Fruit fly (Drosophila melanogaster) whole organism, embryonic: ENCODE measurements around the gene CG42716.

Experiments
- Abd-B ChIP-seq: fragments of 200-800 bp; sonication (Bioruptor generic); optimal IDR thresholded peaks from 2 replicates; lab custom pipeline; 2018; ENCODE audit warnings: missing biosample characterization, mild to moderate bottlenecking, missing genetic modification characterization, moderate library complexity
- Bdp1 ChIP-seq: fragments of 200-800 bp; sonication (Bioruptor generic); optimal IDR thresholded peaks from 3 replicates; lab custom pipeline; 2016; ENCODE audit warnings: missing biosample characterization, missing genetic modification characterization
- CG1024 ChIP-seq: fragments of 200-800 bp; sonication (Bioruptor generic); IDR thresholded peaks from 2 replicates; pipeline ENCODE4 v1.3.6; 2022; ENCODE audit warnings: missing biosample characterization, missing genetic modification characterization
- CG11093 ChIP-seq: fragments of 200-800 bp; sonication (Bioruptor generic); IDR thresholded peaks from 3 replicates; pipeline ENCODE4 v1.3.6; 2022; ENCODE audit warnings: missing biosample characterization, missing genetic modification characterization
- CG12104 ChIP-seq: fragments of 200-800 bp; sonication (Bioruptor generic); optimal IDR thresholded peaks from 3 replicates; lab custom pipeline; 2016; ENCODE audit warnings: missing biosample characterization, missing genetic modification characterization
- CG12236 ChIP-seq: fragments of 200-800 bp; sonication (Bioruptor generic); optimal IDR thresholded peaks from 2 replicates; lab custom pipeline; 2016; ENCODE audit warnings: missing biosample characterization, missing genetic modification characterization
- CG12744 ChIP-seq: fragments of 200-800 bp; sonication (Bioruptor generic); optimal IDR thresholded peaks from 2 replicates; lab custom pipeline; 2016; ENCODE audit warnings: missing biosample characterization, missing genetic modification characterization
- CG12769 ChIP-seq: fragments of 200-800 bp; sonication (Bioruptor generic); optimal IDR thresholded peaks from 2 replicates; lab custom pipeline; 2019; ENCODE audit warnings: missing biosample characterization, mild to moderate bottlenecking, missing genetic modification characterization, moderate library complexity
- CG15479 ChIP-seq: fragments of 200-800 bp; sonication (Bioruptor generic); optimal IDR thresholded peaks from 3 replicates; lab custom pipeline; 2019; ENCODE audit warnings: missing biosample characterization, mild to moderate bottlenecking, missing genetic modification characterization, moderate library complexity
- CG1602 ChIP-seq: fragments of 200-800 bp; sonication (Bioruptor generic); optimal IDR thresholded peaks from 3 replicates; lab custom pipeline; 2016; ENCODE audit warnings: missing biosample characterization, missing genetic modification characterization
- CG17802 ChIP-seq: fragments of 200-800 bp; sonication (Bioruptor generic); optimal IDR thresholded peaks from 2 replicates; lab custom pipeline; 2018; ENCODE audit warnings: missing biosample characterization, mild to moderate bottlenecking, missing genetic modification characterization, moderate library complexity
- CG18262 ChIP-seq: fragments of 200-800 bp; optimal IDR thresholded peaks from 3 replicates; lab custom pipeline; 2019; ENCODE audit warnings: missing biosample characterization, mild to moderate bottlenecking, missing genetic modification characterization, moderate library complexity
- CG1832 ChIP-seq: fragments of 200-800 bp; sonication (Bioruptor generic); optimal IDR thresholded peaks from 2 replicates; lab custom pipeline; 2017; ENCODE audit warnings: missing biosample characterization, mild to moderate bottlenecking, missing genetic modification characterization, inconsistent platforms
- CG30020 ChIP-seq: fragments of 200-800 bp; optimal IDR thresholded peaks from 2 replicates; lab custom pipeline; 2019; ENCODE audit warnings: missing biosample characterization, mild to moderate bottlenecking, missing genetic modification characterization, moderate library complexity
- CG3726 ChIP-seq: fragments of 200-800 bp; sonication (Bioruptor generic); IDR thresholded peaks from 3 replicates; pipeline ENCODE4, ENCODE4 v1.3.6; 2022; ENCODE audit warnings: missing biosample characterization, missing genetic modification characterization
- CG42726 ChIP-seq: fragments of 200-800 bp; sonication (Bioruptor generic); IDR thresholded peaks from 2 replicates; pipeline ENCODE4 v1.3.6; 2022; ENCODE audit warnings: missing biosample characterization, missing genetic modification characterization; ENCODE audit not compliant: partially characterized antibody
- CG4360 ChIP-seq: fragments of 200-800 bp; sonication (Bioruptor generic); IDR thresholded peaks from 2 replicates; pipeline ENCODE4 v1.3.6; 2022; ENCODE audit warnings: missing biosample characterization, missing genetic modification characterization
- CG7271 ChIP-seq: fragments of 200-800 bp; sonication (Bioruptor generic); optimal IDR thresholded peaks from 2 replicates; lab custom pipeline; 2018; ENCODE audit warnings: missing biosample characterization, mild to moderate bottlenecking, missing genetic modification characterization, moderate library complexity
- CG7963 ChIP-seq: fragments of 200-800 bp; sonication (Bioruptor generic); IDR thresholded peaks from 3 replicates; pipeline ENCODE4 v1.3.6; 2022; ENCODE audit warnings: missing biosample characterization, missing genetic modification characterization; ENCODE audit not compliant: partially characterized antibody
- CG8089 ChIP-seq: fragments of 200-800 bp; sonication (Bioruptor generic); optimal IDR thresholded peaks from 3 replicates; lab custom pipeline; 2016; ENCODE audit warnings: missing biosample characterization, missing genetic modification characterization
- D19A ChIP-seq: fragments of 200-800 bp; optimal IDR thresholded peaks from 3 replicates; lab custom pipeline; 2019; ENCODE audit warnings: missing biosample characterization, mild to moderate bottlenecking, missing genetic modification characterization, moderate library complexity
- Dref ChIP-seq: fragments of 200-800 bp; sonication (Bioruptor generic); IDR thresholded peaks from 2 replicates; pipeline ENCODE4 v1.3.6; 2022; ENCODE audit warnings: missing biosample characterization, missing genetic modification characterization
- Drgx ChIP-seq: fragments of 200-800 bp; sonication (Bioruptor generic); IDR thresholded peaks from 2 replicates; pipeline ENCODE4 v1.3.6; 2022; ENCODE audit warnings: missing biosample characterization, missing genetic modification characterization
- E2f1 ChIP-seq: fragments of 200-800 bp; sonication (Bioruptor generic); IDR thresholded peaks from 2 replicates; pipeline ENCODE4 v1.3.6; 2022; ENCODE audit warnings: missing biosample characterization, missing genetic modification characterization
- Elba2 ChIP-seq: fragments of 200-800 bp; sonication (Bioruptor generic); optimal IDR thresholded peaks from 3 replicates; lab custom pipeline; 2016; ENCODE audit warnings: missing biosample characterization, missing genetic modification characterization
- Ets65A ChIP-seq: fragments of 200-800 bp; sonication (Bioruptor generic); peaks from one replicate; lab custom pipeline; 2016; ENCODE audit warnings: missing biosample characterization, missing genetic modification characterization
- Gug ChIP-seq: fragments of 200-800 bp; sonication (Bioruptor generic); IDR thresholded peaks from 4 replicates; pipeline ENCODE4 v1.3.6; 2022; ENCODE audit warnings: missing biosample characterization, missing genetic modification characterization
- Hr78 ChIP-seq, 2 experiments: fragments of 200-800 bp in 1 of 2; fragments of >200 bp in 1 of 2; sonication (Bioruptor generic) in 1 of 2; optimal IDR thresholded peaks; 2 replicates each; lab custom pipeline; 2017 to 2019; ENCODE audit warnings: missing biosample characterization in 2 of 2, missing genetic modification characterization in 2 of 2, mild to moderate bottlenecking in 1 of 2, moderate library complexity in 1 of 2
- MTF-1 ChIP-seq: fragments of 200-800 bp; sonication (Bioruptor generic); optimal IDR thresholded peaks from 2 replicates; lab custom pipeline; 2018; ENCODE audit warnings: missing biosample characterization, mild to moderate bottlenecking, missing genetic modification characterization, borderline replicate concordance
- NC2β ChIP-seq: fragments of 200-800 bp; sonication (Bioruptor generic); optimal IDR thresholded peaks from 2 replicates; lab custom pipeline; 2016; ENCODE audit warnings: missing biosample characterization, missing genetic modification characterization
- TFAM ChIP-seq: fragments of 200-800 bp; sonication (Bioruptor generic); optimal IDR thresholded peaks from 2 replicates; lab custom pipeline; 2017; ENCODE audit warnings: missing biosample characterization, missing genetic modification characterization, inconsistent platforms
- aop ChIP-seq: fragments of 200-800 bp; sonication (Bioruptor generic); IDR thresholded peaks from 2 replicates; pipeline ENCODE4 v1.3.6; 2022; ENCODE audit warnings: missing biosample characterization, missing genetic modification characterization
- bbx ChIP-seq: fragments of 200-800 bp; sonication (Bioruptor generic); IDR thresholded peaks from 2 replicates; pipeline ENCODE4 v1.3.6; 2022; ENCODE audit warnings: missing biosample characterization, missing genetic modification characterization; ENCODE audit not compliant: partially characterized antibody
- br ChIP-seq: fragments of >200 bp; optimal IDR thresholded peaks from 2 replicates; lab custom pipeline; 2017
- croc ChIP-seq: fragments of 200-800 bp; sonication (Bioruptor generic); conservative IDR thresholded peaks from 3 replicates; pipeline ENCODE4 v1.3.6; 2022; ENCODE audit warnings: missing biosample characterization, missing genetic modification characterization
- dan ChIP-seq: fragments of 200-800 bp; sonication (Bioruptor generic); IDR thresholded peaks from 2 replicates; pipeline ENCODE4 v1.3.6; 2022; ENCODE audit warnings: missing biosample characterization, missing genetic modification characterization
- fru ChIP-seq: fragments of >200 bp; optimal IDR thresholded peaks from 2 replicates; lab custom pipeline; 2017
- fu2 ChIP-seq: fragments of 200-800 bp; sonication (Bioruptor generic); optimal IDR thresholded peaks from 2 replicates; lab custom pipeline; 2016; ENCODE audit warnings: missing biosample characterization, missing genetic modification characterization
- gfzf ChIP-seq: fragments of 200-800 bp; sonication (Bioruptor generic); optimal IDR thresholded peaks from 2 replicates; lab custom pipeline; 2016; ENCODE audit warnings: missing biosample characterization, mild to moderate bottlenecking, missing genetic modification characterization, moderate library complexity
- h ChIP-seq: fragments of >200 bp; optimal IDR thresholded peaks from 2 replicates; lab custom pipeline; 2017
- ind ChIP-seq: fragments of 200-800 bp; sonication (Bioruptor generic); optimal IDR thresholded peaks from 3 replicates; lab custom pipeline; 2016; ENCODE audit warnings: missing biosample characterization, missing genetic modification characterization
- klu ChIP-seq: fragments of 200-800 bp; sonication (Bioruptor generic); IDR thresholded peaks from 2 replicates; pipeline ENCODE4 v1.3.6; 2022; ENCODE audit warnings: missing biosample characterization, missing genetic modification characterization
- kni ChIP-seq: fragments of 200-800 bp; sonication (Bioruptor generic); optimal IDR thresholded peaks from 3 replicates; lab custom pipeline; 2017; ENCODE audit warnings: mild to moderate bottlenecking, missing biosample characterization, missing genetic modification reagents, missing genetic modification characterization
- lilli ChIP-seq: fragments of 200-800 bp; sonication (Bioruptor generic); optimal IDR thresholded peaks from 3 replicates; lab custom pipeline; 2016; ENCODE audit warnings: missing biosample characterization, missing genetic modification characterization
- nau ChIP-seq: fragments of 200-800 bp; sonication (Bioruptor generic); optimal IDR thresholded peaks from 3 replicates; lab custom pipeline; 2017; ENCODE audit warnings: missing biosample characterization, mild to moderate bottlenecking, missing genetic modification characterization, missing genetic modification reagents
- pb ChIP-seq: fragments of 200-800 bp; sonication (Bioruptor generic); optimal IDR thresholded peaks from 3 replicates; lab custom pipeline; 2016; ENCODE audit warnings: missing biosample characterization, missing genetic modification characterization
- pzg ChIP-seq: fragments of 200-800 bp; sonication (Bioruptor generic); optimal IDR thresholded peaks from 3 replicates; lab custom pipeline; 2018; ENCODE audit warnings: missing biosample characterization, mild to moderate bottlenecking, missing genetic modification characterization, moderate library complexity
- run ChIP-seq: fragments of 200-800 bp; sonication (Bioruptor generic); optimal IDR thresholded peaks from 3 replicates; lab custom pipeline; 2018; ENCODE audit warnings: missing biosample characterization, mild to moderate bottlenecking, missing genetic modification characterization
- seq ChIP-seq: fragments of 200-800 bp; sonication (Bioruptor generic); IDR thresholded peaks from 2 replicates; pipeline ENCODE4 v1.3.6; 2022; ENCODE audit warnings: missing biosample characterization, missing genetic modification characterization
- unpg ChIP-seq: fragments of 200-800 bp; sonication (Bioruptor generic); optimal IDR thresholded peaks from 3 replicates; lab custom pipeline; 2018; ENCODE audit warnings: missing biosample characterization, mild to moderate bottlenecking, missing genetic modification characterization, moderate library complexity
- vnd ChIP-seq: fragments of 200-800 bp; sonication (Bioruptor generic); IDR thresholded peaks from 3 replicates; pipeline ENCODE4 v1.3.6; 2022; ENCODE audit warnings: missing biosample characterization, missing genetic modification characterization; ENCODE audit not compliant: partially characterized antibody
- yki ChIP-seq: fragments of >200 bp; optimal IDR thresholded peaks from 3 replicates; lab custom pipeline; 2018

CG42716 gene

DNA sequence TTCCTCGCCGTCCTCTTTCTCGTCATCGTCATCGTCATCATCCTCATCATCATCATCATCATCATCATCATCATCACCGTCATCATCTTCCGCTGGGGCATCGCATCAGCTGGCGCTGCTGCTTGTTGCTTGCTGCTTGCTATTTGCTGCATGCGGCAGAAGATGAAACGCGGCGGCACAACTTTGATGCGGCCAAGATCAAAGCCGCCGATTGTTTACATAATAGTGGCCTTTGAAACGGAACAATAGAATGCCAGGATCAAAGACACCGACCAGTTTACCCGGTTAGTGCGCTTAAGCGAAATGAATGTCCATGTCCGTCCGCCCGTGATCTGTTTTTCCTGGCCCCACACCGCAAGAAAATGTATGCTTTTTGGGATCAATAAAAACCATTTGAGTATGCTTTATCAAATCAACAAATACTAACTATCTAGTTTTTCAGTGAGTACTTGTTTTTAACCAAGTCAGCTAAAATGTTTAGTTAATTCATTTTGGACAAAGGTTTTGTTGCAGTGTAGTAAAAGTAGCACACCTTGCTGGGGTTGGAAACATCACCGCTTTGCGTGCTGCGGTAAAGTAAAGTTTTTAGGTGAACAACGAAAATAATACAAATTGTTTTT lies 12.4 kb upstream of the CG42716 start (continued):
- no peak for TF ChIP-seq nau (GFP tag; lab: Kevin White, UChicago)
- no peak for TF ChIP-seq CG12104 (GFP tag; lab: Kevin White, UChicago)
- peak; percentile 76 for TF ChIP-seq CG18262 (tag; lab: Kevin White, UChicago)
- TF ChIP-seq Elba2 (GFP tag; lab: Kevin White, UChicago) = peak; percentile 32
- peak; percentile 65 for TF ChIP-seq unpg (GFP tag; lab: Kevin White, UChicago)
- TF ChIP-seq Hr78 (GFP tag; optimal IDR thresholded peaks at IDR 0.05; lab: Kevin White, UChicago) = no peak
- TF ChIP-seq fu2 = no peak
- TF ChIP-seq Drgx (GFP tag; lab: Robert Waterston, UW) = no peak
- TF ChIP-seq CG4360 (GFP tag; lab: Robert Waterston, UW) = no peak
- peak; percentile 65 for TF ChIP-seq D19A (tag; lab: Kevin White, UChicago)
- no peak for TF ChIP-seq CG42726 (GFP tag; lab: Robert Waterston, UW)
- TF ChIP-seq CG1602 (GFP tag; lab: Kevin White, UChicago) = peak; percentile 48
- no peak for TF ChIP-seq seq
- TF ChIP-seq Bdp1 (GFP tag; lab: Kevin White, UChicago) = peak; percentile 30
- no peak for TF ChIP-seq bbx (GFP tag; lab: Robert Waterston, UW)
- peak; percentile 42; the same call in 1 of the 2 replicates for TF ChIP-seq E2f1
- TF ChIP-seq croc (GFP tag; lab: Robert Waterston, UW) = no peak; the same call in 1 of the 3 replicates
- no peak for TF ChIP-seq CG11093
- no peak for TF ChIP-seq TFAM (GFP tag; lab: Kevin White, UChicago)
- TF ChIP-seq CG17802 (tag; lab: Kevin White, UChicago) = peak; percentile 9
- no peak for TF ChIP-seq run (tag; lab: Kevin White, UChicago)
- no peak for TF ChIP-seq CG1832 (GFP tag; lab: Kevin White, UChicago)
- peak; percentile 41 for TF ChIP-seq NC2β
- TF ChIP-seq CG7963 (GFP tag; lab: Robert Waterston, UW) = no peak
- TF ChIP-seq CG7271 (tag; lab: Kevin White, UChicago) = peak; percentile 4
- TF ChIP-seq CG8089 = peak; percentile 51
- TF ChIP-seq Dref (GFP tag; lab: Robert Waterston, UW) = no peak
- no peak for TF ChIP-seq Gug (GFP tag; lab: Robert Waterston, UW)
- 0 out of 3 replicates have a peak, but pooled peaks have one; percentile 8 for TF ChIP-seq CG3726
- no peak for TF ChIP-seq CG15479
- no peak for TF ChIP-seq h (lab: Kevin White, UChicago)
- peak; percentile 21 for TF ChIP-seq pb
- TF ChIP-seq klu (GFP tag; lab: Robert Waterston, UW) = no peak
- TF ChIP-seq dan (GFP tag; lab: Robert Waterston, UW) = peak; percentile 55; the same call in 1 of the 2 replicates
- TF ChIP-seq CG12769 (tag; lab: Kevin White, UChicago) = peak; percentile 17
- peak; percentile 39 for TF ChIP-seq kni (GFP tag; lab: Kevin White, UChicago)
- no peak for TF ChIP-seq fru (lab: Kevin White, UChicago)
- no peak for TF ChIP-seq pzg (GFP tag; lab: Kevin White, UChicago)
- TF ChIP-seq CG30020 (tag; lab: Kevin White, UChicago) = no peak
- TF ChIP-seq CG12744 = no peak
- peak; percentile 58 for TF ChIP-seq CG1024 (GFP tag; lab: Robert Waterston, UW)
- peak; percentile 43 for TF ChIP-seq CG12236 (GFP tag; lab: Kevin White, UChicago)
- peak; percentile 36 for TF ChIP-seq lilli
- TF ChIP-seq Ets65A (GFP tag; lab: Kevin White, UChicago) = peak; percentile 94
- TF ChIP-seq br (lab: Kevin White, UChicago) = no peak
- TF ChIP-seq vnd (GFP tag; lab: Robert Waterston, UW) = no peak
- no peak for TF ChIP-seq gfzf (GFP tag; lab: Kevin White, UChicago)
- TF ChIP-seq ind = peak; percentile 22
- TF ChIP-seq yki (lab: Kevin White, UChicago) = no peak
- TF ChIP-seq Abd-B (GFP tag; lab: Kevin White, UChicago) = peak; percentile 27
- TF ChIP-seq aop (GFP tag; lab: Robert Waterston, UW) = no peak
- no peak for TF ChIP-seq MTF-1 (GFP tag; lab: Kevin White, UChicago)
